Worm (Caenorhabditis elegans) whole organism, L2 larva: ENCODE data around the gene C53B4.3.

ENCODE experiments used
- ama-1 ChIP-seq: fragments of 150-350 bp; optimal IDR thresholded peaks from 2 replicates; lab custom pipeline; 2018; ENCODE audit warnings: inconsistent platforms
- crh-2 ChIP-seq: sonication (generic microtip); optimal IDR thresholded peaks from 2 replicates; lab custom pipeline; 2017; ENCODE audit warnings: missing biosample characterization, missing genetic modification characterization
- elt-1 ChIP-seq: fragments of 150-350 bp; optimal IDR thresholded peaks from 2 replicates; lab custom pipeline; 2014; ENCODE audit warnings: missing biosample characterization, missing genetic modification characterization
- elt-3 ChIP-seq: sonication (generic microtip); optimal IDR thresholded peaks from 2 replicates; lab custom pipeline; 2017; ENCODE audit warnings: missing biosample characterization, missing genetic modification characterization
- mab-5 ChIP-seq: fragments of 150-350 bp; optimal IDR thresholded peaks from 2 replicates; lab custom pipeline; 2014; ENCODE audit warnings: missing biosample characterization, missing genetic modification characterization
- nhr-237 ChIP-seq: fragments of 150-350 bp; optimal IDR thresholded peaks from 2 replicates; lab custom pipeline; 2014; ENCODE audit warnings: missing biosample characterization, missing genetic modification characterization
- nhr-25 ChIP-seq: fragments of 150-350 bp; sonication (generic microtip); optimal IDR thresholded peaks from 3 replicates; lab custom pipeline; 2014; ENCODE audit warnings: missing biosample characterization, missing genetic modification characterization
- peb-1 ChIP-seq: fragments of 150-350 bp; optimal IDR thresholded peaks from 2 replicates; lab custom pipeline; 2014; ENCODE audit warnings: missing biosample characterization, missing genetic modification characterization
- ztf-11 ChIP-seq: sonication (generic microtip); optimal IDR thresholded peaks from 2 replicates; lab custom pipeline; 2017; ENCODE audit warnings: missing biosample characterization, missing genetic modification characterization

DNA sequence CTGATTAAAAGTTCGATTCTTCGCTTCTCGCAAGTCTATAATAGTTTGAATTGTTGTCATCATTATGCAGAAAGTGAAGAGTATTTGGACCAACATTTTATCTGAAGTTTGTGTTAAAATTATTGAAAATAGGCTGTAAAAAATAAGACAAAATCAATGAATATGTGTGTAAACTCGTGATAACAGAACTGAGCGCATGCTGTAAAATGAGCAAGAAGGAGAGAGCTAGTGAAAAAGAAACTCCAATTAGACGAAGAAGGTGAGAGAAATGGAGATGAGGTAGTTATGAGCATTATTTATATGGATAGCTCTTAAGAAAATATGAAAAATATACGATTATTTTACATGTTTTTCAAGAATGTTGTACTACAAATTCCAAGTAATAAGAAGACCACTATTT lies 47.3 kb upstream of the C53B4.3 start, which contains the start of gene C53D6.4:
- TF ChIP-seq mab-5 (tag; lab: Kevin White, UChicago) (no peak), crh-2 (tag; lab: Kevin White, UChicago) (no peak), peb-1 (no peak), nhr-25 (no peak), ama-1 (lab: Kevin White, UChicago) (no peak), ztf-11 (tag; lab: Kevin White, UChicago) (no peak), elt-1 (tag; lab: Kevin White, UChicago) (no peak), nhr-237 (no peak), elt-3 (tag; lab: Kevin White, UChicago) (no peak)
